Worm (Caenorhabditis elegans) whole organism, L4 larva: Measurements from ENCODE around the gene Y55B1BL.1.

ENCODE experiments used
- F44E2.7 ChIP-seq: fragments of 200-800 bp; sonication (Bioruptor generic); IDR thresholded peaks from 2 replicates; pipeline ENCODE4 v2.1.2; 2022; ENCODE audit warnings: missing genetic modification characterization, missing compliant biosample characterization
- R02D3.7 ChIP-seq: fragments of 150-350 bp; sonication (generic microtip); optimal IDR thresholded peaks from 3 replicates; lab custom pipeline; 2014; ENCODE audit warnings: missing biosample characterization, missing genetic modification characterization
- Y48G9A.11 ChIP-seq: fragments of 200-800 bp; sonication (Bioruptor generic); IDR thresholded peaks from 2 replicates; pipeline ENCODE4 v1.3.6; 2022; ENCODE audit warnings: missing genetic modification reagents, missing genetic modification characterization, missing compliant biosample characterization
- Y5F2A.4 ChIP-seq: fragments of 200-800 bp; sonication (Bioruptor generic); optimal IDR thresholded peaks from 2 replicates; lab custom pipeline; 2018; ENCODE audit warnings: mild to moderate bottlenecking, missing genetic modification characterization, missing compliant biosample characterization
- aha-1 ChIP-seq: fragments of 150-350 bp; peaks from one replicate; lab custom pipeline; 2014; ENCODE audit warnings: missing biosample characterization, missing genetic modification characterization
- attf-4 ChIP-seq: sonication (generic microtip); optimal IDR thresholded peaks from 3 replicates; lab custom pipeline; 2017; ENCODE audit warnings: missing biosample characterization, missing genetic modification characterization
- ceh-28 ChIP-seq: fragments of 150-350 bp; optimal IDR thresholded peaks from 2 replicates; lab custom pipeline; 2014; ENCODE audit warnings: missing biosample characterization, missing genetic modification reagents, missing genetic modification characterization
- ceh-62 ChIP-seq: sonication (generic microtip); optimal IDR thresholded peaks from 2 replicates; lab custom pipeline; 2017; ENCODE audit warnings: missing biosample characterization, missing genetic modification characterization
- cey-2 ChIP-seq: sonication (generic microtip); optimal IDR thresholded peaks from 3 replicates; lab custom pipeline; 2017; ENCODE audit warnings: missing genetic modification characterization, mild to moderate bottlenecking, missing compliant biosample characterization, antibody characterized with exemption, borderline replicate concordance; ENCODE audit not compliant: insufficient read depth
- ctbp-1 ChIP-seq: fragments of 200-800 bp; sonication (Bioruptor generic); IDR thresholded peaks from 2 replicates; pipeline ENCODE4 v1.3.6; 2022; ENCODE audit warnings: missing genetic modification reagents, missing genetic modification characterization, missing compliant biosample characterization
- daf-19 ChIP-seq: fragments of 200-800 bp; sonication (Bioruptor generic); conservative IDR thresholded peaks from 2 replicates; pipeline ENCODE4 v1.3.6; 2022; ENCODE audit warnings: missing genetic modification characterization, missing compliant biosample characterization
- dmd-6 ChIP-seq: fragments of 200-800 bp; sonication (Bioruptor generic); IDR thresholded peaks from 2 replicates; pipeline ENCODE4 v1.3.6; 2022; ENCODE audit warnings: missing genetic modification reagents, missing genetic modification characterization, missing compliant biosample characterization
- dmd-9 ChIP-seq: fragments of 200-800 bp; sonication (Bioruptor generic); IDR thresholded peaks from 2 replicates; pipeline ENCODE4 v1.3.6; 2022; ENCODE audit warnings: missing genetic modification reagents, missing genetic modification characterization, missing compliant biosample characterization
- duxl-1 ChIP-seq: sonication (generic microtip); optimal IDR thresholded peaks from 2 replicates; lab custom pipeline; 2016; ENCODE audit warnings: mild to moderate bottlenecking, missing genetic modification characterization, moderate library complexity, missing compliant biosample characterization; ENCODE audit not compliant: poor library complexity
- fos-1 ChIP-seq: fragments of 150-350 bp; optimal IDR thresholded peaks from 2 replicates; lab custom pipeline; 2014; ENCODE audit warnings: missing biosample characterization, missing genetic modification characterization
- gei-8 ChIP-seq: fragments of 200-800 bp; sonication (Bioruptor generic); optimal IDR thresholded peaks from 2 replicates; lab custom pipeline; 2018; ENCODE audit warnings: mild to moderate bottlenecking, missing genetic modification characterization, missing compliant biosample characterization
- hlh-11 ChIP-seq: fragments of 200-800 bp; sonication (Bioruptor generic); optimal IDR thresholded peaks from 2 replicates; lab custom pipeline; 2018; ENCODE audit warnings: mild to moderate bottlenecking, missing genetic modification characterization, missing compliant biosample characterization
- lim-7 ChIP-seq: fragments of 200-800 bp; sonication (Bioruptor generic); IDR thresholded peaks from 2 replicates; pipeline ENCODE4 v1.3.6; 2022; ENCODE audit warnings: missing genetic modification characterization, missing compliant biosample characterization
- lin-1 ChIP-seq: fragments of 200-800 bp; sonication (Bioruptor generic); IDR thresholded peaks from 2 replicates; pipeline ENCODE4 v1.3.6; 2022; ENCODE audit warnings: missing genetic modification reagents, missing genetic modification characterization, missing compliant biosample characterization
- lin-13 ChIP-seq: fragments of 150-350 bp; optimal IDR thresholded peaks from 2 replicates; lab custom pipeline; 2014; ENCODE audit warnings: missing biosample characterization, missing genetic modification reagents, missing genetic modification characterization
- lin-29 ChIP-seq: fragments of 200-800 bp; sonication (Bioruptor generic); IDR thresholded peaks from 2 replicates; pipeline ENCODE4 v1.3.6; 2022; ENCODE audit warnings: missing genetic modification reagents, missing genetic modification characterization, missing compliant biosample characterization
- lir-3 ChIP-seq: sonication (generic microtip); optimal IDR thresholded peaks from 2 replicates; lab custom pipeline; 2016; ENCODE audit warnings: mild to moderate bottlenecking, missing genetic modification characterization, missing compliant biosample characterization
- mep-1 ChIP-seq: fragments of 150-350 bp; sonication (generic microtip); optimal IDR thresholded peaks from 3 replicates; lab custom pipeline; 2014; ENCODE audit warnings: missing biosample characterization, missing genetic modification characterization
- mes-2 ChIP-seq: sonication (generic microtip); optimal IDR thresholded peaks from 2 replicates; lab custom pipeline; 2016; ENCODE audit warnings: missing genotype, mild to moderate bottlenecking, missing genetic modification characterization, missing compliant biosample characterization; ENCODE audit not compliant: poor library complexity, severe bottlenecking
- nhr-10 ChIP-seq: fragments of 150-350 bp; optimal IDR thresholded peaks from 2 replicates; lab custom pipeline; 2014; ENCODE audit warnings: missing biosample characterization, missing genetic modification characterization
- nhr-42 ChIP-seq: fragments of 200-800 bp; sonication (Bioruptor generic); IDR thresholded peaks from 2 replicates; pipeline ENCODE4 v1.3.6; 2022; ENCODE audit warnings: missing genetic modification characterization, missing compliant biosample characterization
- pha-4 ChIP-seq, 2 experiments: fragments of 150-350 bp in 1 of 2; fragments of 200-800 bp in 1 of 2; sonication (Bioruptor generic) in 1 of 2; IDR thresholded peaks in 1 of 2; optimal IDR thresholded peaks in 1 of 2; 2 replicates each; pipeline versions ENCODE4 v1.3.6 to Lab custom; 2014 to 2022; ENCODE audit warnings: missing genetic modification characterization in 2 of 2, missing genetic modification reagents in 2 of 2, missing biosample characterization in 1 of 2, missing compliant biosample characterization in 1 of 2
- spr-1 ChIP-seq: sonication (generic microtip); optimal IDR thresholded peaks from 2 replicates; lab custom pipeline; 2016; ENCODE audit warnings: mild to moderate bottlenecking, missing genetic modification characterization, missing compliant biosample characterization
- unc-62 ChIP-seq, 3 experiments: fragments of 150-350 bp in 1 of 3; sonication (generic microtip); optimal IDR thresholded peaks in 2 of 3; peaks in 1 of 3; 1 replicate in 1 of 3; 2 replicates in 2 of 3; lab custom pipeline; 2014 to 2017; ENCODE audit warnings: missing biosample characterization in 3 of 3, missing genetic modification characterization in 3 of 3, missing genetic modification reagents in 3 of 3, missing genotype in 1 of 3
- zfp-2 ChIP-seq: sonication (generic microtip); optimal IDR thresholded peaks from 2 replicates; lab custom pipeline; 2016; ENCODE audit warnings: mild to moderate bottlenecking, missing genetic modification characterization, missing compliant biosample characterization
- zfp-3 ChIP-seq: fragments of 200-800 bp; sonication (Bioruptor generic); conservative IDR thresholded peaks from 2 replicates; pipeline ENCODE4 v1.3.6; 2022; ENCODE audit warnings: missing genetic modification reagents, missing genetic modification characterization, missing compliant biosample characterization
- zip-2 ChIP-seq: fragments of 150-350 bp; optimal IDR thresholded peaks from 2 replicates; lab custom pipeline; 2014; ENCODE audit warnings: missing biosample characterization, missing genetic modification characterization
- ztf-11 ChIP-seq: fragments of 150-350 bp; optimal IDR thresholded peaks from 2 replicates; lab custom pipeline; 2014; ENCODE audit warnings: missing biosample characterization, missing genetic modification characterization

The Y55B1BL.1 gene

DNA sequence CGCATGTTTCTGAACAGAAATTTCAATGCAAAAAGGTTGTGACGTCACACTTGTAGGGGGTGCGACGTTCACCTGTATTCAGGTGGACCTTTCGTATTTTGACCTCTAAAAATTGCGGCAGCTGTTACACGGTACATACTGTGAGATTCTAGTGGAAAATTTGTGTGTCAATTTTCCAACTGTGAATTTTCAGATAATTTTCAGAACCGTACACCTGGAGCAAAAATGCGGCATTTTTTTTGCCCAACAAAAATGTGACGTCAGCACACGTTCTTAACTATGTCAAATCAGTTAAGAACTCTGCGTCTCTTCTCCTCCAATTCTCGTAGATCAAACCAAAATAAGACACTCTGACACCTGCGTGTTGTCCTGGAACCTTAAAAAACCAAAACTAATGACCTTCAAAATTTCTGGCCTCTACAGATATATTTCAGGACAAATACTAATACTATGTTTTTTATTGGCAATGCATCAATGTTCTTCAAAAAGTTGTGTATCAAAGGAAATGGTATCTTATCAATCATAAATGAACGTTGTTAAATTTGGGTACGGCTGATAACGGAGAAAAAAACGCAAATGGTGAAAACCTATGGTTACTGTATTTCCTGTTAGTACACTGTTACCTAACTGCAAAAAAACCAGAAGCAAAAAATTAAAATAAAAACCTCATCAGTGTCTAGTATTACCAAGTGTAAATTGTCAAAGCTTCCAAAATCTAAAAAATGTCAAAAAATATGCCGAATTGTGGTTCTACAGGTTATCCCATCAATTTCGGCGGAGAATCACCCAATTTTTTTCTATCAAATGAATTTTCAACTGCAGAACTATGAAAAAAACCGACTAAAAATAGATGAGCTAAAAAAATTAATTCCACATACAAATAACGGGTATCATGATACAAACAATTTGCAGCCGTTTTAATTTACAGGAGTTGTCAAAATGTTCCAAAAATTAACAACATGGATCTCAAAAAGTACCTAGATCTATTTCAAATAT lies 45.0 kb upstream of the Y55B1BL.1 start (continued):
- no peak for TF ChIP-seq daf-19 (GFP tag; lab: Robert Waterston, UW)
- TF ChIP-seq lin-13, result no peak
- no peak for TF ChIP-seq F44E2.7 (GFP tag; lab: Robert Waterston, UW)
- no peak for TF ChIP-seq ceh-62
- TF ChIP-seq zfp-3 (GFP tag; lab: Robert Waterston, UW), result no peak; the same call in 1 of the 2 replicates
- peak; percentile 32 for TF ChIP-seq hlh-11 (tag; lab: Kevin White, UChicago)
- TF ChIP-seq attf-4 (tag; lab: Kevin White, UChicago), result no peak
- TF ChIP-seq lir-3 (tag; lab: Kevin White, UChicago), result no peak
- TF ChIP-seq dmd-6, result 0 out of 2 replicates have a peak, but pooled peaks have one; percentile 24
- no peak for TF ChIP-seq Y5F2A.4 (GFP tag; lab: Kevin White, UChicago)
- peak; percentile 18 for TF ChIP-seq duxl-1 (tag; lab: Kevin White, UChicago)
- no peak for TF ChIP-seq zfp-2
- no peak for TF ChIP-seq lin-29 (GFP tag; lab: Robert Waterston, UW)
- 0 out of 2 replicates have a peak, but pooled peaks have one; percentile 41 for TF ChIP-seq dmd-9 (GFP tag; lab: Robert Waterston, UW)
- TF ChIP-seq cey-2 (tag; lab: Kevin White, UChicago), result no peak
- no peak for TF ChIP-seq R02D3.7
- TF ChIP-seq ceh-28 (tag; lab: Kevin White, UChicago), result no peak

DNA sequence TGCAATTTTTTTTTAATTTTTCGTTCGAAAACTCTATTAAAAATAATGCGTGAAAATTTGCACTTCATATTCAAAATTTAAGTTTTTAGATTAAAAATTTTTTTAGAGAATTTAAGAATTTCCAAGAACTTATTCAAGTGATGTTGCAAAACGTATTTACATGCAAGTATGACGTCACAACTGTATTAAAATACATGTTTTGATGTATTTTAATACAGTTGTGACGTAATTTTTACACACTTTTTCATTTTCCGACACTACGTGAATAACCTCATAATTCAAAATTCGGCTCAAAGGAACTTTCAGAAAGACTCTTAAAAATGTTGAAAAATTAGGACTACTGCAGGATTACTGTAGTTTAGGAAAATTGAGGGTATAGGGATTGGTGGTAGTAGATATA lies 44.1 kb upstream of the Y55B1BL.1 start:
- TF ChIP-seq zip-2 (tag; lab: Kevin White, UChicago) (no peak), lin-29 (GFP tag; lab: Robert Waterston, UW) (no peak), mep-1 (tag; lab: Kevin White, UChicago) (no peak), ztf-11 (tag; lab: Kevin White, UChicago) (no peak), unc-62 (GFP tag; optimal IDR thresholded peaks at IDR 0.05 in 1 of 2; lab: Kevin White, UChicago) (no peak), unc-62 (tag; optimal IDR thresholded peaks at IDR 0.05; lab: Kevin White, UChicago) (no peak), fos-1 (tag; lab: Kevin White, UChicago) (no peak), nhr-42 (GFP tag; lab: Robert Waterston, UW) (no peak), lim-7 (GFP tag; lab: Robert Waterston, UW) (no peak), mes-2 (no peak), zfp-2 (no peak), Y48G9A.11 (GFP tag; lab: Robert Waterston, UW) (no peak)

DNA sequence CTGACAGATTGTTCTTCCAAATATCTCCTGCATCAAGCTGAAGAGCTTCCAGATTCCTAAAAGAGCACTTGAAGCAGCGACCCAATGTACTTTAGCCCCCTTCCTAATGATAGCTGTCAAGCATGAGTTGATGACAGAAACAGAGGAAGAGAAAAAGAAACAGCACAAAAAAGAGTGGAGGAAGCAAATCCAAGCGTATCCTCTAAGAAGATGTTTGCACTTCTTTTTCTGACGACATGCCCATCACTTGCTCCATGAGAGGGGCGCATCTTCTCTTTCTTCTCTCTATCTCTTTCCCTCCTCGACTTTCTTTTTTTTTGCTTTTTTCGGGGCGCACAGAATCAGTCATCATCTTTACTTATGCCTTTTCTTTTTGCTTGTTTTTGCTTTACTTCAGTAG lies 41.9 kb upstream of the Y55B1BL.1 start:
- TF ChIP-seq nhr-10 (tag; lab: Kevin White, UChicago), result no peak
- TF ChIP-seq spr-1 (tag; lab: Kevin White, UChicago), result no peak
- peak in 1 of 2 experiments; percentile 77 for TF ChIP-seq unc-62 (GFP tag; optimal IDR thresholded peaks at IDR 0.05 in 1 of 2; lab: Kevin White, UChicago)
- no peak for TF ChIP-seq unc-62 (tag; optimal IDR thresholded peaks at IDR 0.05; lab: Kevin White, UChicago)
- TF ChIP-seq zip-2 (tag; lab: Kevin White, UChicago), result no peak
- TF ChIP-seq lin-1 (GFP tag; lab: Robert Waterston, UW), result no peak
- no peak for TF ChIP-seq gei-8 (GFP tag; lab: Kevin White, UChicago)
- peak; percentile 32 for TF ChIP-seq aha-1 (tag; lab: Kevin White, UChicago)
- no peak for TF ChIP-seq zfp-3 (GFP tag; lab: Robert Waterston, UW)
- no peak for TF ChIP-seq pha-4 (GFP tag; IDR thresholded peaks at IDR 0.05; lab: Robert Waterston, UW)
- TF ChIP-seq pha-4 (tag; optimal IDR thresholded peaks at IDR 0.05; lab: Kevin White, UChicago), result no peak
- TF ChIP-seq ctbp-1 (GFP tag; lab: Robert Waterston, UW), result 0 out of 2 replicates have a peak, but pooled peaks have one; percentile 37
- no peak for TF ChIP-seq Y48G9A.11 (GFP tag; lab: Robert Waterston, UW)
- TF ChIP-seq zfp-2, result no peak
